Fruit fly (Drosophila melanogaster): ENCODE measurements around the gene Rpp14a.
A peak's percentile ranks its signal among the peaks of the same experiment; 100 is the strongest.

The Rpp14a gene

DNA sequence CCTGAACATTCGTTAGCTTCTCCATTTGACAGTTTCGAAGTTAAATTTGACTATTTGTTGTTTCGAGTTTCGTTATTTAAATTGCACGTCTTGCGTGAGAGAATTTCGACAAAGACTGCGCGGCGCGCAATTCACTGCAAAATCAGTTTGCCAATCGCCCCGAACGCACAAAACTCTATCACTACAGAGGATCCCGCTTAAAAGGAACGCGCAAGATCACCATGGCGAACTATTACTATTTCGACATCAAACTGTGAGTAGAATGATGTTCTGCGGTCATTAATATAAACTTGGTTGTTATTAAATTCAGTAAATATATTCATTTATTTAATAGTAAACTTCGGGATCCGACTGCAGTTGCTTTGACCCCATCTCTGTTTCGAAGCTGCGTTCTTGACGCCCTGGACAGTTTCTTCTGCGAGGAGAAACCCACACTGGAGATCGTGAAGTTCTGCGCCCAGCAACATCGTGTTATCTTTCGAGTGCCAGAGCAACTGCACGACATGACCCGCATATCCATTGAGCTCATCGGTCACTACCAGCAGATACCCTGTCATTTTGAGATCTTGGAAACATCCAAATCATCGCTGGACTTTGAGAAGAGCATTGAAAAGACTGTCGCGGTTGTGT, 629 bp upstream of the Rpp14a start, which contains the start of the genes Rpp14b and spn-A (continued):
- TF ChIP-seq CG6854 (GFP tag; optimal IDR thresholded peaks at IDR 0.05): no peak
- TF ChIP-seq CG6163 (GFP tag; IDR thresholded peaks at IDR 0.05): no peak
- TF ChIP-seq CG7368 (GFP tag; optimal IDR thresholded peaks at IDR 0.05): no peak
- peak; percentile 3 for TF ChIP-seq net (GFP tag; optimal IDR thresholded peaks at IDR 0.05)
- TF ChIP-seq fd59A (GFP tag; optimal IDR thresholded peaks at IDR 0.05): peak; percentile 18
- peak; percentile 37 for TF ChIP-seq cyc (GFP tag; optimal IDR thresholded peaks at IDR 0.05)
- TF ChIP-seq lz (GFP tag; optimal IDR thresholded peaks at IDR 0.05): peak; percentile 56
- TF ChIP-seq Sox102F (GFP tag; optimal IDR thresholded peaks at IDR 0.05): peak; percentile 62
- TF ChIP-seq topi (GFP tag; optimal IDR thresholded peaks at IDR 0.05): peak; percentile 5

DNA sequence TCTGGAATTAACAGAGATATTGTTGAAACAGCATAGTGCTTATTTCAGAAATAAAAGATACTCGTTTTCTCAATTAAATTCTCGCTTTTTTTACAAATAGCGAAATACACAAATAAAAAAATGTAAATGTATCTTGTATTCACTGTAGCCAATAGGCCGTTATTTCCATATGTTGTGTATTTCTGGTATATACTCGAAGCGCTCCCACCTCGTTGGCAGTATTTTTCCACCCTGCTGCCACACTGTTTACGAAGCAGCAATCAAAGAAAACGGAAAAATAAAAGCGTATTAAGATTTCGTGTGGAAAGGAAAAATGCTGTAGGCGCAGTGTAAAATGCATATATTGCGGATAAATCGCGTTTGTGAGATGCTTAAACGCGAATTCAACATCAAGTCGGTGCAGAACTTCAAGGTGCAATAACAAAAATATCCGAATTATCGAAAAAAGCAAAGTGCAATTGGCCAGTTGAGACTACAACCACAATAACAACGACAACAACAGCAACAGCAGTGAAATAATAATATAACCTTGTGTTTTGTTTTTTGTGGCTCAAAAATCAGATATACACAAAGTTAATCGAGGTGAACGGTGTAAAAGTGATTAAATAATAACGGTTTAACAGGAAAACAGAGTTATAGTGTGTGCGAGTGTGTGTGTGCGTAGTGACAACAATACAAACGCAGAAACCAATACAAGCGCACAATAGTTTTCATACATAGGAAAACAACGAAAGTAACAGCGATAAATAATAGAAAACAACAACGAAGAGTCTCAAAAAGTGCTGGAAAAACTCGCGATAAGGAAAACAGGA, 1.6 kb downstream of the Rpp14a start, which contains the start of gene sima:
Gene sima, plus strand, starts transcription at position 255 of the 812 bp plus-strand sequence.
- 0 out of 2 replicates have a peak, but pooled peaks have one; percentile 17 for TF ChIP-seq CG11294 (GFP tag; IDR thresholded peaks at IDR 0.05)
- TF ChIP-seq dsx (GFP tag; optimal IDR thresholded peaks at IDR 0.05; ENCODE audit: poor library complexity, severe bottlenecking): no peak
- no peak for TF ChIP-seq Ets96B (tag; optimal IDR thresholded peaks at IDR 0.05)
- no peak for TF ChIP-seq CG8119 (GFP tag; IDR thresholded peaks at IDR 0.05)
- TF ChIP-seq Hr38 (GFP tag; optimal IDR thresholded peaks at IDR 0.05): no peak
- TF ChIP-seq Ets21C (GFP tag; optimal IDR thresholded peaks at IDR 0.05): peak; percentile 5
- TF ChIP-seq salr (GFP tag; optimal IDR thresholded peaks at IDR 0.05): no peak
- peak; percentile 36; the same call in 1 of the 3 replicates for TF ChIP-seq eg (GFP tag; IDR thresholded peaks at IDR 0.05)
- no peak for TF ChIP-seq CG11762 (GFP tag; optimal IDR thresholded peaks at IDR 0.05; ENCODE audit: insufficient read depth)
- TF ChIP-seq esn (GFP tag; optimal IDR thresholded peaks at IDR 0.05): peak; percentile 19
- TF ChIP-seq CG11902 (GFP tag; optimal IDR thresholded peaks at IDR 0.05): no peak
- no peak for TF ChIP-seq CG1621 (tag; optimal IDR thresholded peaks at IDR 0.05)
- TF ChIP-seq Smox (GFP tag; optimal IDR thresholded peaks at IDR 0.05): peak; percentile 7
- TF ChIP-seq CG9139 (GFP tag; optimal IDR thresholded peaks at IDR 0.05): peak; percentile 28
- TF ChIP-seq CG15336 (GFP tag; IDR thresholded peaks at IDR 0.05): peak; percentile 46; the same call in 1 of the 2 replicates
- TF ChIP-seq Sox102F (GFP tag; optimal IDR thresholded peaks at IDR 0.05): no peak
- TF ChIP-seq CG4318 (GFP tag; optimal IDR thresholded peaks at IDR 0.05): no peak
- peak; percentile 41 for TF ChIP-seq lz (GFP tag; optimal IDR thresholded peaks at IDR 0.05)
- TF ChIP-seq CG16779 (tag; optimal IDR thresholded peaks at IDR 0.05): no peak
- peak; percentile 2 for TF ChIP-seq achi (GFP tag; optimal IDR thresholded peaks at IDR 0.05)
- no peak for TF ChIP-seq fd85E (GFP tag; optimal IDR thresholded peaks at IDR 0.05)
- peak; percentile 9 for TF ChIP-seq CG32006 (GFP tag; optimal IDR thresholded peaks at IDR 0.05)
- peak; percentile 12 for TF ChIP-seq net (GFP tag; optimal IDR thresholded peaks at IDR 0.05)
- TF ChIP-seq CG7368 (GFP tag; optimal IDR thresholded peaks at IDR 0.05): peak; percentile 11
- peak; percentile 58 for TF ChIP-seq CG6854 (GFP tag; optimal IDR thresholded peaks at IDR 0.05)
- TF ChIP-seq Hr4 (GFP tag; optimal IDR thresholded peaks at IDR 0.05): peak; percentile 5
- TF ChIP-seq Blimp-1 (GFP tag; optimal IDR thresholded peaks at IDR 0.05): peak; percentile 1
- peak; percentile 10 for TF ChIP-seq fkh (GFP tag; optimal IDR thresholded peaks at IDR 0.05)
- peak; percentile 3 for TF ChIP-seq CG34406 (GFP tag; optimal IDR thresholded peaks at IDR 0.05)
- TF ChIP-seq svp (GFP tag): peak; percentile 28
- no peak for TF ChIP-seq fd59A (GFP tag; optimal IDR thresholded peaks at IDR 0.05)
- TF ChIP-seq OdsH (GFP tag; optimal IDR thresholded peaks at IDR 0.05): peak; percentile 43
- no peak for TF ChIP-seq Eip93F (GFP tag; optimal IDR thresholded peaks at IDR 0.05)
- TF ChIP-seq CG6808 (GFP tag; optimal IDR thresholded peaks at IDR 0.05): peak; percentile 21
- TF ChIP-seq CG8319 (GFP tag; optimal IDR thresholded peaks at IDR 0.05): no peak
- TF ChIP-seq Eip75B (GFP tag; optimal IDR thresholded peaks at IDR 0.05): no peak
- peak; percentile 61 for TF ChIP-seq CG6163 (GFP tag; IDR thresholded peaks at IDR 0.05)
- TF ChIP-seq cyc (GFP tag; optimal IDR thresholded peaks at IDR 0.05): peak; percentile 19
- TF ChIP-seq Sox15 (GFP tag; optimal IDR thresholded peaks at IDR 0.05): no peak
- peak; percentile 48 for TF ChIP-seq vri (GFP tag; optimal IDR thresholded peaks at IDR 0.05)
- peak; percentile 36 for TF ChIP-seq Hr39 (GFP tag; optimal IDR thresholded peaks at IDR 0.05)
- no peak for TF ChIP-seq dac (GFP tag; optimal IDR thresholded peaks at IDR 0.05)
- peak; percentile 77 for TF ChIP-seq Eip78C (GFP tag)
- TF ChIP-seq pdm3 (GFP tag; optimal IDR thresholded peaks at IDR 0.05): peak; percentile 42
- no peak for TF ChIP-seq spab (GFP tag; optimal IDR thresholded peaks at IDR 0.05)
